Worm (Caenorhabditis elegans) whole organism, L3 larva: ENCODE measurements around the gene M7.7.

Experiments used
- ZK546.5 ChIP-seq: sonication (generic microtip); optimal IDR thresholded peaks from 2 replicates; lab custom pipeline; 2017; ENCODE audit warnings: missing biosample characterization, missing genetic modification characterization
- ama-1 ChIP-seq: fragments of 150-350 bp; optimal IDR thresholded peaks from 2 replicates; lab custom pipeline; 2018
- ceh-82 ChIP-seq: fragments of 150-350 bp; optimal IDR thresholded peaks from 2 replicates; lab custom pipeline; 2014; ENCODE audit warnings: missing biosample characterization, missing genetic modification characterization
- fkh-10 ChIP-seq: sonication (generic microtip); optimal IDR thresholded peaks from 2 replicates; lab custom pipeline; 2017; ENCODE audit warnings: missing biosample characterization, missing genetic modification reagents, missing genetic modification characterization
- fkh-2 ChIP-seq: fragments of 150-350 bp; optimal IDR thresholded peaks from 2 replicates; lab custom pipeline; 2014; ENCODE audit warnings: missing biosample characterization, missing genetic modification reagents, missing genetic modification characterization
- nhr-67 ChIP-seq: fragments of 150-350 bp; optimal IDR thresholded peaks from 2 replicates; lab custom pipeline; 2014; ENCODE audit warnings: missing biosample characterization, missing genetic modification characterization
- ztf-11 ChIP-seq: fragments of 150-350 bp; optimal IDR thresholded peaks from 2 replicates; lab custom pipeline; 2014; ENCODE audit warnings: missing biosample characterization, missing genetic modification characterization
- ztf-4 ChIP-seq: fragments of 150-350 bp; optimal IDR thresholded peaks from 2 replicates; lab custom pipeline; 2014; ENCODE audit warnings: missing biosample characterization, missing genetic modification characterization

ce11 chrIV:11089527-11089926 lies at the start of gene M7.7:
- TF ChIP-seq ceh-82 (no peak), fkh-10 (GFP tag; lab: Kevin White, UChicago) (no peak), nhr-67 (tag; lab: Kevin White, UChicago) (no peak), ama-1 (no peak), fkh-2 (no peak), ztf-11 (tag; lab: Kevin White, UChicago) (no peak), ZK546.5 (tag; lab: Kevin White, UChicago) (no peak), ztf-4 (no peak)
